Fruit fly (Drosophila melanogaster): Measurements from ENCODE around the gene Ugalt.

DNA sequence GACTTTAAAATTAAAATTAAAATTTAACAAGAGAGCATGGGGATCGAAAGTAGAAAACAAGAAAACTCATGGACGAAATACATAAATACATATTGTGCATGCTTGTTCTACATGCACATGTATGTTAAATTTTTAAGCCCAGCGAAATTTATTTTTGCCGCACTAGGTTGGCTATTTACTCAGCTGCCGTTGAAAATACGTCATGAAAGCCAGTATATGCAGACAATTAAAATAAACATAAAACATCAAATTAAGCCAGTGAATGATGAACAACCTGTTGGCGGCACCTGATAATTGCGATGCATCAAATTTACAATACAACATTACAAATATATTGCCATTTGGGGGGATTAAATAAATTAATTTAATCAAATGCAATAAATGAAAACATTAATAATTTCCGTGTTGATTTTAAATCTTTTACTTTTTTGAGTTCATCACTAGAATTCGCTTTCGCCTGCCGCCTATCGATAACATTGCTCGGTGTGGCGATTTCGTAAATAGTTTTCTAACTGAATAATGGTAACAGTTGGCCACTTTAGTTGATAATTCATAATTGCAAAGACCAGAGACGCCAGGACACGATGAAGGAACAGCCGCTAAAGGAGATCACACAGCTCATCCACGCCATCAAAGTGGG is 602 bp upstream of the Ugalt start, which contains the start of gene eIF2Bbeta:
- TF ChIP-seq pan (optimal IDR thresholded peaks at IDR 0.05) (no peak), usp (GFP tag; optimal IDR thresholded peaks at IDR 0.05) (no peak), Dll (optimal IDR thresholded peaks at IDR 0.05) (no peak), CG8478 (optimal IDR thresholded peaks at IDR 0.05) (no peak), psq (optimal IDR thresholded peaks at IDR 0.05) (no peak)
